Worm (Caenorhabditis elegans) whole organism, L1 larva: ENCODE data around the gene K07H8.2.

Source experiments
- C04F5.9 ChIP-seq: sonication (generic microtip); optimal IDR thresholded peaks from 2 replicates; lab custom pipeline; 2016; ENCODE audit warnings: missing genetic modification characterization, missing compliant biosample characterization
- C16A3.4 ChIP-seq: fragments of 150-350 bp; optimal IDR thresholded peaks from 2 replicates; lab custom pipeline; 2014; ENCODE audit warnings: missing biosample characterization, missing genetic modification characterization
- C34B4.2 ChIP-seq: sonication (generic microtip); optimal IDR thresholded peaks from 2 replicates; lab custom pipeline; 2017; ENCODE audit warnings: mild to moderate bottlenecking, missing genetic modification characterization, missing compliant biosample characterization
- Y116A8C.19 ChIP-seq: sonication (generic microtip); optimal IDR thresholded peaks from 2 replicates; lab custom pipeline; 2016; ENCODE audit warnings: missing compliant biosample characterization, missing genetic modification characterization, borderline replicate concordance
- alr-1 ChIP-seq: fragments of 200-800 bp; sonication (Bioruptor generic); optimal IDR thresholded peaks from 2 replicates; lab custom pipeline; 2018; ENCODE audit warnings: borderline replicate concordance, mild to moderate bottlenecking, missing genetic modification characterization, missing compliant biosample characterization
- ama-1 ChIP-seq: fragments of 150-350 bp; optimal IDR thresholded peaks from 2 replicates; lab custom pipeline; 2014
- blmp-1 ChIP-seq: fragments of 150-350 bp; optimal IDR thresholded peaks from 2 replicates; lab custom pipeline; 2014; ENCODE audit warnings: missing biosample characterization, missing genetic modification characterization
- ceh-8 ChIP-seq: fragments of 200-800 bp; sonication (Bioruptor generic); optimal IDR thresholded peaks from 2 replicates; lab custom pipeline; 2018; ENCODE audit warnings: mild to moderate bottlenecking, missing genetic modification characterization, moderate library complexity, missing compliant biosample characterization
- ceh-82 ChIP-seq, 3 experiments: fragments of 150-350 bp in 1 of 3; sonication (generic microtip) in 2 of 3; optimal IDR thresholded peaks; 2 replicates each; lab custom pipeline; 2014 to 2017; ENCODE audit warnings: missing biosample characterization in 3 of 3, missing genetic modification characterization in 3 of 3
- ces-1 ChIP-seq: fragments of 150-350 bp; optimal IDR thresholded peaks from 2 replicates; lab custom pipeline; 2014; ENCODE audit warnings: missing biosample characterization, missing genetic modification reagents, missing genetic modification characterization
- dpl-1 ChIP-seq, 3 experiments: fragments of 150-350 bp in 2 of 3; sonication (generic microtip) in 1 of 3; optimal IDR thresholded peaks; 2 replicates each; lab custom pipeline; 2014 to 2017; ENCODE audit warnings: missing biosample characterization in 3 of 3, missing genetic modification characterization in 3 of 3, missing genetic modification reagents in 3 of 3
- efl-1 ChIP-seq, 4 experiments: fragments of 150-350 bp; optimal IDR thresholded peaks in 3 of 4; peaks in 1 of 4; 1 replicate in 1 of 4; 2 replicates in 3 of 4; lab custom pipeline; 2014; ENCODE audit warnings: missing biosample characterization in 2 of 4, missing genetic modification characterization in 2 of 4, missing genetic modification reagents in 2 of 4
- efl-3 ChIP-seq: fragments of 200-800 bp; sonication (Bioruptor generic); optimal IDR thresholded peaks from 2 replicates; lab custom pipeline; 2018; ENCODE audit warnings: mild to moderate bottlenecking, missing genetic modification characterization, missing compliant biosample characterization
- egl-13 ChIP-seq: sonication (generic microtip); optimal IDR thresholded peaks from 2 replicates; lab custom pipeline; 2016; ENCODE audit warnings: missing genotype, missing genetic modification reagents, missing genetic modification characterization, missing compliant biosample characterization
- elt-2 ChIP-seq: sonication (generic microtip); optimal IDR thresholded peaks from 2 replicates; lab custom pipeline; 2016; ENCODE audit warnings: missing genetic modification characterization, mild to moderate bottlenecking, inconsistent platforms, missing compliant biosample characterization, missing genetic modification reagents
- ets-5 ChIP-seq: fragments of 200-800 bp; sonication (Bioruptor generic); IDR thresholded peaks from 2 replicates; pipeline ENCODE4 v1.3.6; 2022; ENCODE audit warnings: missing genetic modification characterization, missing compliant biosample characterization
- fkh-10 ChIP-seq: sonication (generic microtip); optimal IDR thresholded peaks from 2 replicates; lab custom pipeline; 2017; ENCODE audit warnings: missing biosample characterization, missing genetic modification reagents, missing genetic modification characterization
- fkh-8 ChIP-seq: sonication (generic microtip); optimal IDR thresholded peaks from 2 replicates; lab custom pipeline; 2016; ENCODE audit warnings: mild to moderate bottlenecking, missing genetic modification characterization, missing compliant biosample characterization
- fos-1 ChIP-seq: fragments of 150-350 bp; optimal IDR thresholded peaks from 2 replicates; lab custom pipeline; 2014; ENCODE audit warnings: missing biosample characterization, missing genetic modification characterization
- hlh-4 ChIP-seq: sonication (generic microtip); optimal IDR thresholded peaks from 2 replicates; lab custom pipeline; 2016; ENCODE audit warnings: mild to moderate bottlenecking, missing genetic modification characterization, missing compliant biosample characterization
- hpl-2 ChIP-seq: fragments of 150-350 bp; optimal IDR thresholded peaks from 2 replicates; lab custom pipeline; 2014; ENCODE audit warnings: missing biosample characterization, missing genetic modification reagents, missing genetic modification characterization
- irx-1 ChIP-seq: sonication (generic microtip); optimal IDR thresholded peaks from 2 replicates; lab custom pipeline; 2016; ENCODE audit warnings: missing genetic modification characterization, missing compliant biosample characterization
- lin-14 ChIP-seq: fragments of 200-800 bp; sonication (Bioruptor generic); optimal IDR thresholded peaks from 2 replicates; lab custom pipeline; 2018; ENCODE audit warnings: mild to moderate bottlenecking, missing genetic modification characterization, moderate library complexity, missing compliant biosample characterization
- mab-9 ChIP-seq: fragments of 200-800 bp; sonication (Bioruptor generic); IDR thresholded peaks from 2 replicates; pipeline ENCODE4 v1.3.6; 2022; ENCODE audit warnings: missing genetic modification reagents, missing genetic modification characterization, missing compliant biosample characterization
- mef-2 ChIP-seq: fragments of 150-350 bp; optimal IDR thresholded peaks from 2 replicates; lab custom pipeline; 2014; ENCODE audit warnings: missing biosample characterization, missing genetic modification characterization
- mep-1 ChIP-seq: fragments of 150-350 bp; optimal IDR thresholded peaks from 2 replicates; lab custom pipeline; 2014; ENCODE audit warnings: missing biosample characterization, missing genetic modification characterization
- nhr-11 ChIP-seq: fragments of 150-350 bp; optimal IDR thresholded peaks from 2 replicates; lab custom pipeline; 2014; ENCODE audit warnings: missing biosample characterization, missing genetic modification characterization
- nhr-12 ChIP-seq: sonication (generic microtip); optimal IDR thresholded peaks from 2 replicates; lab custom pipeline; 2017; ENCODE audit warnings: missing biosample characterization, missing genetic modification characterization
- nhr-237 ChIP-seq: fragments of 150-350 bp; optimal IDR thresholded peaks from 2 replicates; lab custom pipeline; 2014; ENCODE audit warnings: missing biosample characterization, missing genetic modification characterization
- nhr-90 ChIP-seq: sonication (generic microtip); optimal IDR thresholded peaks from 2 replicates; lab custom pipeline; 2016; ENCODE audit warnings: mild to moderate bottlenecking, missing genetic modification characterization, missing compliant biosample characterization; ENCODE audit not compliant: poor library complexity
- pax-3 ChIP-seq: fragments of 200-800 bp; sonication (Bioruptor generic); optimal IDR thresholded peaks from 2 replicates; lab custom pipeline; 2018; ENCODE audit warnings: mild to moderate bottlenecking, missing genetic modification characterization, moderate library complexity, missing compliant biosample characterization
- pqm-1 ChIP-seq: sonication (generic microtip); optimal IDR thresholded peaks from 3 replicates; lab custom pipeline; 2017; ENCODE audit warnings: missing biosample characterization, missing genetic modification characterization
- skn-1 ChIP-seq: fragments of 150-350 bp; optimal IDR thresholded peaks from 2 replicates; lab custom pipeline; 2014; ENCODE audit warnings: missing biosample characterization, missing genetic modification characterization
- snpc-4 ChIP-seq: fragments of 150-350 bp; optimal IDR thresholded peaks from 2 replicates; lab custom pipeline; 2014; ENCODE audit warnings: missing biosample characterization, missing genetic modification characterization
- snu-23 ChIP-seq: sonication (generic microtip); optimal IDR thresholded peaks from 2 replicates; lab custom pipeline; 2016; ENCODE audit warnings: missing genetic modification characterization, missing compliant biosample characterization
- swsn-7 ChIP-seq: sonication (generic microtip); optimal IDR thresholded peaks from 2 replicates; lab custom pipeline; 2016; ENCODE audit warnings: missing genetic modification characterization, missing compliant biosample characterization
- tbx-2 ChIP-seq: sonication (generic microtip); optimal IDR thresholded peaks from 2 replicates; lab custom pipeline; 2016; ENCODE audit warnings: missing genetic modification characterization, missing compliant biosample characterization
- unc-30 ChIP-seq: sonication (generic microtip); optimal IDR thresholded peaks from 2 replicates; lab custom pipeline; 2017; ENCODE audit warnings: missing biosample characterization, missing genetic modification characterization
- unc-86 ChIP-seq: sonication (generic microtip); optimal IDR thresholded peaks from 2 replicates; lab custom pipeline; 2016; ENCODE audit warnings: missing genetic modification characterization, missing compliant biosample characterization
- vab-15 ChIP-seq: sonication (generic microtip); optimal IDR thresholded peaks from 2 replicates; lab custom pipeline; 2017; ENCODE audit warnings: missing genotype, mild to moderate bottlenecking, missing genetic modification characterization, missing compliant biosample characterization
- xbp-1 ChIP-seq: sonication (generic microtip); optimal IDR thresholded peaks from 2 replicates; lab custom pipeline; 2016; ENCODE audit warnings: missing genetic modification characterization, missing compliant biosample characterization
- zip-4 ChIP-seq: fragments of 200-800 bp; sonication (Bioruptor generic); optimal IDR thresholded peaks from 2 replicates; lab custom pipeline; 2018; ENCODE audit warnings: mild to moderate bottlenecking, missing genetic modification characterization, moderate library complexity, missing compliant biosample characterization
- ztf-11 ChIP-seq, 2 experiments: sonication (generic microtip); optimal IDR thresholded peaks; 2 replicates each; lab custom pipeline; 2016 to 2017; ENCODE audit warnings: missing genetic modification characterization in 2 of 2, missing biosample characterization in 1 of 2, missing compliant biosample characterization in 1 of 2

K07H8.2 gene

DNA sequence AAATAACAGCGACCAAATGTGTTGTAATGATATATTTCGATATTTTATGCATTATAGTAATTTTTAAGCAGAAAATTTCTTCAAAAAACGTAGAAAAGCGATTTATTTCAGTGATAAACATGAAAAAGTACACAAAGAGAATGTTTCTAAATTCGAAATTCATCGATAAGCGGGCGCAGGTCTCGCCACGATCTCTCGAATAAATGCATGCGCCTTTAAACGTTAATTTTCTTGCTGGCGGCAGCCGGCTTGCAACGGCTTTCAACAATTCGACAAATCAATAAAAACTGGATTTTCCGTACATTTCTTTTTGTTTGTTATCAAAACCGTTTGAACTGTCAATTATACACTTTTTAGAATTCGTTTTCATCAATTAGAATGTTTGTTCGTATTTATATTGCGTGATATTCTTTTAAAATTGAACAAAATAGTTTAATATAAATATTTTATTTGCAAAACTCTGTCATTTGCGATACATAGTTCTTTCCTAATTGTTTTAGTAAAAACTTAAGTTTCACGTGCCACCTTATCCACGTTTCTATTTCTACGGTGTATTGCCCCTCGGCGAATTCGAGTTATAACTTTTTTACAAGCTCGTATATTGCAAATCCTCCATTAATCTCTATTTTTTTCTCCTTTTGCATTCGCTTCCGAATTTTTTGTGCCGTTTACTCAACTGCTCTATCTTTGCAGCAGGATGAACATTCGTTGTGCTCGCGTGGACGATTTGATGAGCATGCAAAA, 1.6 kb upstream of the K07H8.2 start, which contains the start of gene daf-31 (continued):
- no peak for TF ChIP-seq ets-5
- TF ChIP-seq ztf-11 (tag; optimal IDR thresholded peaks at IDR 0.05; lab: Kevin White, UChicago): no peak
- TF ChIP-seq snpc-4 (tag; lab: Kevin White, UChicago): peak; percentile 14
- no peak for TF ChIP-seq mab-9 (GFP tag; lab: Robert Waterston, UW)
- TF ChIP-seq tbx-2 (tag; lab: Kevin White, UChicago): peak; percentile 18
- TF ChIP-seq fkh-8 (tag; lab: Kevin White, UChicago): no peak
- no peak for TF ChIP-seq egl-13 (tag; lab: Kevin White, UChicago)
- TF ChIP-seq alr-1 (tag; lab: Kevin White, UChicago): no peak
- no peak for TF ChIP-seq unc-30 (tag; lab: Kevin White, UChicago)
- no peak for TF ChIP-seq fos-1 (tag; lab: Kevin White, UChicago)
- TF ChIP-seq C16A3.4 (tag; lab: Kevin White, UChicago): peak; percentile 60
- peak; percentile 69 for TF ChIP-seq mep-1 (tag; lab: Kevin White, UChicago)
- peak; percentile 50 to 78 (median 64) for TF ChIP-seq dpl-1 (GFP tag; optimal IDR thresholded peaks at IDR 0.05; lab: Kevin White, UChicago)
- peak; percentile 33 for TF ChIP-seq irx-1
- peak in 2 of 3 experiments; percentile 36 to 72 for TF ChIP-seq ceh-82 (tag; optimal IDR thresholded peaks at IDR 0.05; lab: Kevin White, UChicago)
- TF ChIP-seq blmp-1: peak; percentile 69
- no peak for TF ChIP-seq efl-3 (GFP tag; lab: Kevin White, UChicago)
- TF ChIP-seq elt-2 (tag; lab: Kevin White, UChicago): no peak
- TF ChIP-seq ceh-8 (GFP tag; lab: Kevin White, UChicago): no peak
- TF ChIP-seq vab-15 (tag; lab: Kevin White, UChicago): no peak
- TF ChIP-seq Y116A8C.19 (tag; lab: Kevin White, UChicago): no peak
- no peak for TF ChIP-seq fkh-10 (GFP tag; lab: Kevin White, UChicago)
- no peak for TF ChIP-seq hlh-4 (tag; lab: Kevin White, UChicago)
- TF ChIP-seq ces-1 (GFP tag; lab: Kevin White, UChicago): no peak
- TF ChIP-seq efl-1 (optimal IDR thresholded peaks at IDR 0.05; lab: Kevin White, UChicago): peak; percentile 72 to 73
- TF ChIP-seq efl-1 (GFP tag; optimal IDR thresholded peaks at IDR 0.05 in 1 of 2; lab: Kevin White, UChicago): peak; percentile 68 to 96
- no peak for TF ChIP-seq zip-4
- TF ChIP-seq mef-2: no peak
- TF ChIP-seq nhr-11 (tag; lab: Kevin White, UChicago): no peak
- peak; percentile 2 for TF ChIP-seq skn-1 (tag; lab: Kevin White, UChicago)
- TF ChIP-seq xbp-1: peak; percentile 39
- no peak for TF ChIP-seq hpl-2
- peak; percentile 6 for TF ChIP-seq nhr-90 (tag; lab: Kevin White, UChicago)
- peak; percentile 50 for TF ChIP-seq swsn-7 (tag; lab: Kevin White, UChicago)
- no peak for TF ChIP-seq ama-1 (lab: Kevin White, UChicago)
- TF ChIP-seq pqm-1 (tag; lab: Kevin White, UChicago): no peak
- no peak for TF ChIP-seq C34B4.2 (tag; lab: Kevin White, UChicago)
- TF ChIP-seq lin-14 (GFP tag; lab: Kevin White, UChicago): no peak
- no peak for TF ChIP-seq nhr-237 (tag; lab: Kevin White, UChicago)
- TF ChIP-seq unc-86 (tag; lab: Kevin White, UChicago): no peak
- TF ChIP-seq C04F5.9 (tag; lab: Kevin White, UChicago): no peak
- TF ChIP-seq snu-23: peak; percentile 65
- TF ChIP-seq nhr-12 (tag; lab: Kevin White, UChicago): no peak
- TF ChIP-seq pax-3 (tag; lab: Kevin White, UChicago): no peak
